Worm (Caenorhabditis elegans) whole organism, mixed stage, embryonic: ENCODE measurements around the gene C17A2.7.

Experiments
- M03D4.4 ChIP-seq: sonication (generic microtip); optimal IDR thresholded peaks from 2 replicates; lab custom pipeline; 2017; ENCODE audit warnings: mild to moderate bottlenecking, missing genetic modification characterization, missing compliant biosample characterization
- blmp-1 ChIP-seq: fragments of 150-350 bp; optimal IDR thresholded peaks from 2 replicates; lab custom pipeline; 2014; ENCODE audit warnings: missing biosample characterization, missing genetic modification characterization
- ceh-39 ChIP-seq: fragments of 150-350 bp; optimal IDR thresholded peaks from 2 replicates; lab custom pipeline; 2014; ENCODE audit warnings: missing biosample characterization, missing genetic modification characterization
- ceh-83 ChIP-seq: fragments of 200-800 bp; sonication (Bioruptor generic); optimal IDR thresholded peaks from 2 replicates; lab custom pipeline; 2018; ENCODE audit warnings: mild to moderate bottlenecking, missing genetic modification characterization, missing compliant biosample characterization
- ces-1 ChIP-seq: fragments of 150-350 bp; optimal IDR thresholded peaks from 2 replicates; lab custom pipeline; 2014; ENCODE audit warnings: missing biosample characterization, missing genetic modification reagents, missing genetic modification characterization
- cnd-1 ChIP-seq: fragments of 200-800 bp; sonication (Bioruptor generic); optimal IDR thresholded peaks from 2 replicates; lab custom pipeline; 2018; ENCODE audit warnings: mild to moderate bottlenecking, missing genetic modification characterization, missing compliant biosample characterization
- drap-1 ChIP-seq: fragments of 200-800 bp; sonication (Bioruptor generic); optimal IDR thresholded peaks from 3 replicates; lab custom pipeline; 2018; ENCODE audit warnings: mild to moderate bottlenecking, missing genetic modification characterization, missing compliant biosample characterization
- elt-3 ChIP-seq: fragments of 150-350 bp; optimal IDR thresholded peaks from 2 replicates; lab custom pipeline; 2014; ENCODE audit warnings: missing biosample characterization, missing genetic modification characterization
- flh-1 ChIP-seq: fragments of 200-800 bp; sonication (Bioruptor generic); optimal IDR thresholded peaks from 2 replicates; lab custom pipeline; 2018; ENCODE audit warnings: mild to moderate bottlenecking, missing genetic modification characterization, moderate library complexity, missing compliant biosample characterization
- ham-2 ChIP-seq: fragments of 200-800 bp; sonication (Bioruptor generic); optimal IDR thresholded peaks from 2 replicates; lab custom pipeline; 2018; ENCODE audit warnings: mild to moderate bottlenecking, missing genetic modification characterization, missing compliant biosample characterization
- hlh-1 ChIP-seq: fragments of 150-350 bp; optimal IDR thresholded peaks from 2 replicates; lab custom pipeline; 2014; ENCODE audit warnings: missing biosample characterization, missing genetic modification reagents, missing genetic modification characterization
- lin-13 ChIP-seq: fragments of 150-350 bp; optimal IDR thresholded peaks from 2 replicates; lab custom pipeline; 2014; ENCODE audit warnings: missing biosample characterization, missing genetic modification characterization
- lin-32 ChIP-seq: fragments of 200-800 bp; sonication (Bioruptor generic); optimal IDR thresholded peaks from 2 replicates; lab custom pipeline; 2018; ENCODE audit warnings: mild to moderate bottlenecking, missing genetic modification characterization, missing compliant biosample characterization
- lsy-2 ChIP-seq: fragments of 150-350 bp; optimal IDR thresholded peaks from 2 replicates; lab custom pipeline; 2014; ENCODE audit warnings: missing biosample characterization, missing genetic modification characterization
- mab-5 ChIP-seq: fragments of 150-350 bp; optimal IDR thresholded peaks from 2 replicates; lab custom pipeline; 2014; ENCODE audit warnings: missing biosample characterization, missing genetic modification characterization
- mls-2 ChIP-seq: sonication (generic microtip); optimal IDR thresholded peaks from 2 replicates; lab custom pipeline; 2016; ENCODE audit warnings: mild to moderate bottlenecking, missing genetic modification characterization, moderate library complexity, missing compliant biosample characterization
- nhr-12 ChIP-seq: fragments of 150-350 bp; optimal IDR thresholded peaks from 2 replicates; lab custom pipeline; 2014; ENCODE audit warnings: missing biosample characterization, missing genetic modification characterization
- nhr-2 ChIP-seq: fragments of 150-350 bp; optimal IDR thresholded peaks from 2 replicates; lab custom pipeline; 2014; ENCODE audit warnings: missing biosample characterization, missing genetic modification characterization
- nhr-237 ChIP-seq: fragments of 150-350 bp; optimal IDR thresholded peaks from 2 replicates; lab custom pipeline; 2014; ENCODE audit warnings: missing biosample characterization, missing genetic modification characterization
- nhr-28 ChIP-seq: fragments of 150-350 bp; optimal IDR thresholded peaks from 2 replicates; lab custom pipeline; 2014; ENCODE audit warnings: missing biosample characterization, missing genetic modification characterization
- nhr-76 ChIP-seq: sonication (generic microtip); optimal IDR thresholded peaks from 2 replicates; lab custom pipeline; 2017; ENCODE audit warnings: missing biosample characterization, missing genetic modification characterization
- pha-4 ChIP-seq: fragments of 150-350 bp; optimal IDR thresholded peaks from 2 replicates; lab custom pipeline; 2018; ENCODE audit warnings: missing biosample characterization, missing genetic modification reagents, missing genetic modification characterization
- sem-2 ChIP-seq: fragments of 200-800 bp; sonication (Bioruptor generic); optimal IDR thresholded peaks from 2 replicates; lab custom pipeline; 2018; ENCODE audit warnings: mild to moderate bottlenecking, missing genetic modification characterization, missing compliant biosample characterization
- snpc-4 ChIP-seq: fragments of 150-350 bp; optimal IDR thresholded peaks from 2 replicates; lab custom pipeline; 2014; ENCODE audit warnings: missing biosample characterization, missing genetic modification characterization
- sptf-1 ChIP-seq: sonication (generic microtip); optimal IDR thresholded peaks from 2 replicates; lab custom pipeline; 2017; ENCODE audit warnings: mild to moderate bottlenecking, missing genetic modification characterization, moderate library complexity, missing compliant biosample characterization
- tbx-8 ChIP-seq: fragments of 200-800 bp; sonication (Bioruptor generic); optimal IDR thresholded peaks from 2 replicates; lab custom pipeline; 2018; ENCODE audit warnings: mild to moderate bottlenecking, missing genetic modification characterization, moderate library complexity, missing compliant biosample characterization
- unc-120 ChIP-seq: sonication (generic microtip); optimal IDR thresholded peaks from 2 replicates; lab custom pipeline; 2017; ENCODE audit warnings: missing genetic modification characterization, missing compliant biosample characterization; ENCODE audit not compliant: poor library complexity, severe bottlenecking
- unc-39 ChIP-seq: fragments of 150-350 bp; optimal IDR thresholded peaks from 2 replicates; lab custom pipeline; 2014; ENCODE audit warnings: missing biosample characterization, missing genetic modification characterization
- unc-62 ChIP-seq: fragments of 150-350 bp; optimal IDR thresholded peaks from 2 replicates; lab custom pipeline; 2014; ENCODE audit warnings: missing biosample characterization, missing genetic modification reagents, missing genetic modification characterization
- zip-8 ChIP-seq: fragments of 150-350 bp; optimal IDR thresholded peaks from 2 replicates; lab custom pipeline; 2014; ENCODE audit warnings: missing biosample characterization, missing genetic modification characterization
- ztf-11 ChIP-seq: fragments of 150-350 bp; optimal IDR thresholded peaks from 2 replicates; lab custom pipeline; 2014; ENCODE audit warnings: missing biosample characterization, missing genetic modification characterization

C17A2.7 gene

DNA sequence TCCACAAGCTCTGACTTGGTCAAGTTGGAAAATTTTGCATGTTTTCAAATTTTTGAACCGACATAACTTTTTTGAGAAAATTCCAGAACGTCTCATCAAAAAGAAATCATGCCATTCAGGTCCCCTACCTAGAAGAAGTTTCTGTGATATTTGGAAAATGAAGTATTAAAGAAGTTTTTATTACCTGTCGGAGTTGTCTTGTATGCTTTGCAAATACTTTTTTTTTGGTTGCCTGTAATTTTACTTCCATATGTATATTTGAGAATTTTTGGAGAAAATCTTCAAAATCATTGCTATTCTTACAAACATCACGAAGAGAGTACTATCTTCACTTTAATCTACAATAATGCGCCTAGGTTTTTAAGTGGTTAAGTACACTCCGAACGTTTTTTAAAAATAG lies 7.5 kb upstream of the C17A2.7 start, which contains the start of gene nhr-72:
nhr-72 (minus strand) TSS at position 101 of the 400 bp plus-strand sequence.
- TF ChIP-seq flh-1 (GFP tag; lab: Kevin White, UChicago) (no peak), cnd-1 (tag; lab: Kevin White, UChicago) (no peak), tbx-8 (GFP tag; lab: Kevin White, UChicago) (no peak), unc-62 (GFP tag; lab: Kevin White, UChicago) (no peak), sptf-1 (tag; lab: Kevin White, UChicago) (no peak), mls-2 (tag; lab: Kevin White, UChicago) (no peak), sem-2 (GFP tag; lab: Kevin White, UChicago) (no peak), zip-8 (tag; lab: Kevin White, UChicago) (no peak), snpc-4 (no peak), nhr-237 (tag; lab: Kevin White, UChicago) (no peak), hlh-1 (tag; lab: Kevin White, UChicago) (no peak), ztf-11 (tag; lab: Kevin White, UChicago) (no peak), unc-120 (tag; lab: Kevin White, UChicago) (no peak), blmp-1 (tag; lab: Kevin White, UChicago) (no peak), ces-1 (GFP tag; lab: Kevin White, UChicago) (no peak), ham-2 (GFP tag; lab: Kevin White, UChicago) (no peak)

DNA sequence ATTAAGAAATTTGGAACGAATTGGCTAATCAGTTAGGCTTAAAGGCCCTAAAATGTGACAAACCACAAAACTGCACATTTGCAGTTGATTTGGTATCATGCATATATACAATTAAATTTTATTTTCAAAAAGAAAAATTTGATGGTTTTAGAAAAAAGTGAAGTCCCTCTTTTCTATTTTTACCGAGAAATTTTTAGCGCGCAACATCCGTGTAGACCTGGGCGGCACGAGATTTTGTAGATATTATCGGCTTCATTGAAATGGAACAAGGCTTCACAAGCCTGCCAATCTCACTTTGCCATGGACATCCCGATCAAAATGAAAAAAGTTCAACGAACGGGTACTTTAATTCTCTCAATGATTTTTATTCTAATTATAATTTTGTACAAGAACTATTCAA lies 2.8 kb upstream of the C17A2.7 start, which contains the start of gene C17A2.2:
C17A2.2 (plus strand) TSS at position 301 of the 400 bp plus-strand sequence.
- TF ChIP-seq pha-4 (tag; lab: Kevin White, UChicago) (no peak), unc-39 (no peak), ceh-83 (GFP tag; lab: Kevin White, UChicago) (no peak), sem-2 (GFP tag; lab: Kevin White, UChicago) (no peak), mls-2 (tag; lab: Kevin White, UChicago) (no peak), tbx-8 (GFP tag; lab: Kevin White, UChicago) (no peak), flh-1 (GFP tag; lab: Kevin White, UChicago) (no peak), elt-3 (tag; lab: Kevin White, UChicago) (no peak), nhr-2 (tag; lab: Kevin White, UChicago) (no peak), zip-8 (tag; lab: Kevin White, UChicago) (no peak), lin-13 (tag; lab: Kevin White, UChicago) (no peak), M03D4.4 (no peak)

DNA sequence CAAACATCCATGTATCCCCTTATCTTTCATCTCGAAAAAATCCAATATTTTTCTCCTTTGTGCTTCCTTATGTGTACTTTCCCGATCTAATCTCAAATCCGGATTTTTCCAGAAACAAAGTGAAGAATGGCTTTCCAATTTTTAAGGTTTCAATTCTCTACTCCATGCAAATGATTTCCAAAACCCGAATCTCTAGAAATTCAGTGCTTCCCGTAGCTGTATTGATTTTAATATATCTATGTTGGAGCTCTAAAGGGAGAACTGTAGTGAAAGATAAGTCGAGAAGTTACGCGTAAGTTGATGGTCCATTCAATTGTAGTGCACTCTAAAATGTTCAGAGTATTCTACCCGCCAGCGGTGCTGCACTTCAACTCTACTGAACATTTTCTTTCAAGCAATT lies 3.6 kb downstream of the C17A2.7 start, which contains the start of gene C17A2.4:
C17A2.4 (plus strand) TSS at position 301 of the 400 bp plus-strand sequence.
- TF ChIP-seq nhr-12 (tag; lab: Kevin White, UChicago) (no peak), lin-32 (GFP tag; lab: Kevin White, UChicago) (no peak), ceh-83 (GFP tag; lab: Kevin White, UChicago) (no peak), mab-5 (tag; lab: Kevin White, UChicago) (no peak), zip-8 (tag; lab: Kevin White, UChicago) (no peak), M03D4.4 (no peak), sptf-1 (tag; lab: Kevin White, UChicago) (no peak), unc-120 (tag; lab: Kevin White, UChicago) (no peak)

DNA sequence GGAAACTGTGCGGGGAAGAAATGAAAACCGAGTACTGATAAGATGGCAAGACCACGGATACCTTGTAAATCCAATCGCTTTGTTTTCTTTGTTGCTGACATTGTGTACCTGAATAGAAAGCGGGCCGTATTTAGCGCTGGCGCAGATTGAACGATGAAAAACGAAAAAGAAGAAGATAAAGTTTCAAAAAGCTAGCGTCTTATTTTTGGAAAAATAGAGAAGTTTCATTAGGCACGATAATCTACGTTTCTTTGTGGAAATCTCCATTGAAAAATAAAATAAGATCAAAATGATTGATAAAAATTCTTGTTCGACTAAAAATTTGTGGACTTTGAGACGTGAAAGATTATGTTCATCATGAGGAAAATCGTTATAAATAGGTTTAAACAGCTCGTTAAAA lies 7.3 kb downstream of the C17A2.7 start, which contains the start of gene oac-4:
oac-4 (minus strand) TSS at position 101 of the 400 bp plus-strand sequence.
- no peak for TF ChIP-seq zip-8 (tag; lab: Kevin White, UChicago)
- TF ChIP-seq cnd-1 (tag; lab: Kevin White, UChicago) = no peak
- TF ChIP-seq nhr-28 (tag; lab: Kevin White, UChicago) = no peak

DNA sequence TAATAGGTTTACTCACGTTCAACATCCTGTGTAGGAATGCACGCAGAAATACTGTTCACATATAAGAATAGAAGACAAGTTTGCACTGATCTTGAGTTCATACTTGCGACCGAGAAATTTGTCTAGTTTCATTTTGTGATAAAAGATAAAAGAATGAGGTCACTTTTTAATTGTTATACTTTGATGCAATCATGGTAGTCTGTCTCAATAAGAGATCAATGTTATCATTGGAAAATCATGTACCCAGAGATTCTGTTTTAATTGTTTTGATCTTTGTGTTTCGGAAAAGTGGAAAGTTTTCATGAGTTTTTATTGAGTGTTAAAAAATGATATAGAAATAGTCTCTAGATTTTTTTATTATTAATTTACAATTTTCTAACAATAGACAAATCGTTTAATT lies 10.8 kb downstream of the C17A2.7 start, which contains the start of gene F54D10.9:
F54D10.9 (minus strand) TSS at position 101 of the 400 bp plus-strand sequence.
- no peak for TF ChIP-seq nhr-76 (tag; lab: Kevin White, UChicago)
- no peak for TF ChIP-seq drap-1 (GFP tag; lab: Kevin White, UChicago)
- no peak for TF ChIP-seq ceh-39 (tag; lab: Kevin White, UChicago)
- TF ChIP-seq lsy-2 = no peak
- TF ChIP-seq ztf-11 (tag; lab: Kevin White, UChicago) = no peak
- TF ChIP-seq ceh-83 (GFP tag; lab: Kevin White, UChicago) = no peak
- no peak for TF ChIP-seq sem-2 (GFP tag; lab: Kevin White, UChicago)
- TF ChIP-seq blmp-1 (tag; lab: Kevin White, UChicago) = no peak
- TF ChIP-seq M03D4.4 = no peak
- no peak for TF ChIP-seq tbx-8 (GFP tag; lab: Kevin White, UChicago)
